Fruit fly (Drosophila melanogaster) whole organism, prepupa: Measurements from ENCODE around the gene orb.
A peak's percentile ranks its signal among the peaks of the same experiment; 100 is the strongest.

Experiments
- CG11294 ChIP-seq: fragments of 200-800 bp; sonication (Bioruptor generic); IDR thresholded peaks from 2 replicates; pipeline ENCODE4 v1.3.6; 2022; ENCODE audit warnings: missing biosample characterization, missing genetic modification characterization
- CG11762 ChIP-seq: fragments of 200-800 bp; sonication (Bioruptor generic); optimal IDR thresholded peaks from 3 replicates; lab custom pipeline; 2016; ENCODE audit warnings: missing biosample characterization, missing genetic modification characterization; ENCODE audit not compliant: insufficient read depth
- CG11902 ChIP-seq: fragments of 200-800 bp; sonication (Bioruptor generic); optimal IDR thresholded peaks from 3 replicates; lab custom pipeline; 2016; ENCODE audit warnings: missing biosample characterization, missing genetic modification characterization
- CG15336 ChIP-seq: fragments of 200-800 bp; sonication (Bioruptor generic); IDR thresholded peaks from 2 replicates; pipeline ENCODE4 v1.3.6; 2022; ENCODE audit warnings: missing biosample characterization, missing genetic modification characterization
- CG31627 ChIP-seq: fragments of 200-800 bp; sonication (Bioruptor generic); optimal IDR thresholded peaks from 3 replicates; lab custom pipeline; 2016; ENCODE audit warnings: missing biosample characterization, missing genetic modification characterization
- CG34406 ChIP-seq: fragments of 200-800 bp; sonication (Bioruptor generic); optimal IDR thresholded peaks from 3 replicates; lab custom pipeline; 2016; ENCODE audit warnings: missing biosample characterization, missing genetic modification characterization
- CG3919 ChIP-seq: fragments of 200-800 bp; sonication (Bioruptor generic); optimal IDR thresholded peaks from 3 replicates; lab custom pipeline; 2016; ENCODE audit warnings: missing biosample characterization, missing genetic modification characterization
- CG6808 ChIP-seq: fragments of 200-800 bp; sonication (Bioruptor generic); optimal IDR thresholded peaks from 3 replicates; lab custom pipeline; 2017; ENCODE audit warnings: missing biosample characterization, missing genetic modification characterization, mild to moderate bottlenecking, moderate library complexity, missing genetic modification reagents
- CG7368 ChIP-seq: fragments of 200-800 bp; sonication (Bioruptor generic); optimal IDR thresholded peaks from 3 replicates; lab custom pipeline; 2016; ENCODE audit warnings: missing biosample characterization, missing genetic modification characterization
- CG8119 ChIP-seq: fragments of 200-800 bp; sonication (Bioruptor generic); IDR thresholded peaks from 3 replicates; pipeline ENCODE4 v1.3.6; 2022; ENCODE audit warnings: missing biosample characterization, missing genetic modification characterization
- CG9139 ChIP-seq: fragments of 200-800 bp; sonication (Bioruptor generic); optimal IDR thresholded peaks from 3 replicates; lab custom pipeline; 2017; ENCODE audit warnings: missing biosample characterization, mild to moderate bottlenecking, missing genetic modification characterization
- Eip75B ChIP-seq: fragments of 200-800 bp; sonication (Bioruptor generic); optimal IDR thresholded peaks from 3 replicates; lab custom pipeline; 2016; ENCODE audit warnings: missing biosample characterization, missing genetic modification characterization
- Eip78C ChIP-seq: fragments of 200-800 bp; sonication (Bioruptor generic); peaks from one replicate; lab custom pipeline; 2016; ENCODE audit warnings: missing biosample characterization, missing genetic modification characterization
- Eip93F ChIP-seq: fragments of 200-800 bp; sonication (Bioruptor generic); optimal IDR thresholded peaks from 2 replicates; lab custom pipeline; 2016; ENCODE audit warnings: missing biosample characterization, mild to moderate bottlenecking, missing genetic modification characterization
- Ets21C ChIP-seq: fragments of 200-800 bp; sonication (Bioruptor generic); optimal IDR thresholded peaks from 3 replicates; lab custom pipeline; 2016; ENCODE audit warnings: missing biosample characterization, missing genetic modification characterization
- Ets96B ChIP-seq: fragments of 200-800 bp; optimal IDR thresholded peaks from 2 replicates; lab custom pipeline; 2019; ENCODE audit warnings: missing biosample characterization, mild to moderate bottlenecking, missing genetic modification characterization, moderate library complexity
- Hr38 ChIP-seq: sonication (Bioruptor generic); optimal IDR thresholded peaks from 2 replicates; lab custom pipeline; 2016; ENCODE audit warnings: missing biosample characterization, missing genetic modification characterization
- Hr39 ChIP-seq: fragments of 200-800 bp; sonication (Bioruptor generic); optimal IDR thresholded peaks from 2 replicates; lab custom pipeline; 2016; ENCODE audit warnings: missing biosample characterization, missing genetic modification characterization
- Hr4 ChIP-seq: fragments of 200-800 bp; sonication (Bioruptor generic); optimal IDR thresholded peaks from 3 replicates; lab custom pipeline; 2016; ENCODE audit warnings: missing biosample characterization, missing genetic modification characterization
- Lpt ChIP-seq: fragments of 200-800 bp; sonication (Bioruptor generic); optimal IDR thresholded peaks from 3 replicates; lab custom pipeline; 2016; ENCODE audit warnings: missing biosample characterization, missing genetic modification characterization
- Met ChIP-seq: fragments of 200-800 bp; sonication (Bioruptor generic); optimal IDR thresholded peaks from 3 replicates; lab custom pipeline; 2016; ENCODE audit warnings: missing biosample characterization, missing genetic modification characterization
- OdsH ChIP-seq: fragments of 200-800 bp; sonication (Bioruptor generic); optimal IDR thresholded peaks from 3 replicates; lab custom pipeline; 2016; ENCODE audit warnings: missing biosample characterization, missing genetic modification characterization
- Sox102F ChIP-seq: fragments of 200-800 bp; sonication (Bioruptor generic); optimal IDR thresholded peaks from 2 replicates; lab custom pipeline; 2016; ENCODE audit warnings: missing biosample characterization, mild to moderate bottlenecking, missing genetic modification characterization
- Sox14 ChIP-seq: fragments of 200-800 bp; sonication (Bioruptor generic); optimal IDR thresholded peaks from 3 replicates; lab custom pipeline; 2016; ENCODE audit warnings: missing biosample characterization, missing genetic modification characterization
- cyc ChIP-seq: fragments of 200-800 bp; sonication (Bioruptor generic); optimal IDR thresholded peaks from 3 replicates; lab custom pipeline; 2016; ENCODE audit warnings: missing biosample characterization, missing genetic modification characterization
- dsx ChIP-seq: fragments of 200-800 bp; optimal IDR thresholded peaks from 3 replicates; lab custom pipeline; 2019; ENCODE audit warnings: missing biosample characterization, mild to moderate bottlenecking, missing genetic modification characterization, moderate library complexity; ENCODE audit not compliant: poor library complexity, severe bottlenecking
- eg ChIP-seq: fragments of 200-800 bp; sonication (Bioruptor generic); IDR thresholded peaks from 3 replicates; pipeline ENCODE4 v1.3.6; 2022; ENCODE audit warnings: missing biosample characterization, missing genetic modification characterization
- esn ChIP-seq: fragments of 200-800 bp; sonication (Bioruptor generic); optimal IDR thresholded peaks from 2 replicates; lab custom pipeline; 2016; ENCODE audit warnings: missing biosample characterization, mild to moderate bottlenecking, missing genetic modification characterization, moderate library complexity
- fkh ChIP-seq: fragments of 200-800 bp; sonication (Bioruptor generic); optimal IDR thresholded peaks from 3 replicates; lab custom pipeline; 2017; ENCODE audit warnings: missing biosample characterization, mild to moderate bottlenecking, missing genetic modification characterization, moderate library complexity
- lz ChIP-seq: fragments of 200-800 bp; sonication (Bioruptor generic); optimal IDR thresholded peaks from 3 replicates; lab custom pipeline; 2016; ENCODE audit warnings: missing biosample characterization, missing genetic modification characterization
- net ChIP-seq: fragments of 200-800 bp; sonication (Bioruptor generic); optimal IDR thresholded peaks from 3 replicates; lab custom pipeline; 2016; ENCODE audit warnings: missing biosample characterization, missing genetic modification characterization
- pdm3 ChIP-seq: fragments of 200-800 bp; sonication (Bioruptor generic); optimal IDR thresholded peaks from 3 replicates; lab custom pipeline; 2016; ENCODE audit warnings: missing biosample characterization, missing genetic modification characterization
- spab ChIP-seq: fragments of 200-800 bp; sonication (Bioruptor generic); optimal IDR thresholded peaks from 2 replicates; lab custom pipeline; 2017; ENCODE audit warnings: missing biosample characterization, mild to moderate bottlenecking, missing genetic modification characterization, missing genetic modification reagents
- svp ChIP-seq: fragments of 200-800 bp; sonication (Bioruptor generic); peaks from one replicate; lab custom pipeline; 2016; ENCODE audit warnings: missing biosample characterization, missing genetic modification characterization
- topi ChIP-seq: fragments of 200-800 bp; sonication (Bioruptor generic); optimal IDR thresholded peaks from 3 replicates; lab custom pipeline; 2016; ENCODE audit warnings: missing biosample characterization, missing genetic modification characterization
- vri ChIP-seq: fragments of 200-800 bp; sonication (Bioruptor generic); optimal IDR thresholded peaks from 3 replicates; lab custom pipeline; 2016; ENCODE audit warnings: missing biosample characterization, mild to moderate bottlenecking, missing genetic modification characterization

Gene orb

dm6 chr3R:23220239-23221002, 60.2 kb downstream of the orb start (continued):
- TF ChIP-seq CG11902 (GFP tag; lab: Kevin White, UChicago): no peak
- TF ChIP-seq CG9139: no peak
- no peak for TF ChIP-seq Sox14
- TF ChIP-seq cyc (GFP tag; lab: Kevin White, UChicago): no peak
- no peak for TF ChIP-seq CG11762
- peak; percentile 35 for TF ChIP-seq Sox102F (GFP tag; lab: Kevin White, UChicago)
- TF ChIP-seq lz: peak; percentile 20
- TF ChIP-seq Met (GFP tag; lab: Kevin White, UChicago): peak; percentile 37
- TF ChIP-seq eg: 0 out of 3 replicates have a peak, but pooled peaks have one; percentile 35
- no peak for TF ChIP-seq Hr39 (GFP tag; lab: Kevin White, UChicago)
- TF ChIP-seq CG15336: peak; percentile 61
- TF ChIP-seq esn: peak; percentile 29
- TF ChIP-seq CG3919 (GFP tag; lab: Kevin White, UChicago): no peak
- TF ChIP-seq pdm3 (GFP tag; lab: Kevin White, UChicago): no peak
- no peak for TF ChIP-seq CG11294
- TF ChIP-seq OdsH: no peak
- TF ChIP-seq Eip75B (GFP tag; lab: Kevin White, UChicago): no peak
- TF ChIP-seq CG31627: no peak
- no peak for TF ChIP-seq CG7368 (GFP tag; lab: Kevin White, UChicago)
- no peak for TF ChIP-seq CG6808 (GFP tag; lab: Kevin White, UChicago)
- peak; percentile 71 for TF ChIP-seq Eip78C
- no peak for TF ChIP-seq CG8119 (GFP tag; lab: Robert Waterston, UW)
- TF ChIP-seq spab (GFP tag; lab: Kevin White, UChicago): no peak
- peak; percentile 43 for TF ChIP-seq vri (GFP tag; lab: Kevin White, UChicago)
- no peak for TF ChIP-seq net (GFP tag; lab: Kevin White, UChicago)
- no peak for TF ChIP-seq CG34406 (GFP tag; lab: Kevin White, UChicago)
- TF ChIP-seq Hr4: no peak
- no peak for TF ChIP-seq dsx (GFP tag; lab: Kevin White, UChicago)

DNA sequence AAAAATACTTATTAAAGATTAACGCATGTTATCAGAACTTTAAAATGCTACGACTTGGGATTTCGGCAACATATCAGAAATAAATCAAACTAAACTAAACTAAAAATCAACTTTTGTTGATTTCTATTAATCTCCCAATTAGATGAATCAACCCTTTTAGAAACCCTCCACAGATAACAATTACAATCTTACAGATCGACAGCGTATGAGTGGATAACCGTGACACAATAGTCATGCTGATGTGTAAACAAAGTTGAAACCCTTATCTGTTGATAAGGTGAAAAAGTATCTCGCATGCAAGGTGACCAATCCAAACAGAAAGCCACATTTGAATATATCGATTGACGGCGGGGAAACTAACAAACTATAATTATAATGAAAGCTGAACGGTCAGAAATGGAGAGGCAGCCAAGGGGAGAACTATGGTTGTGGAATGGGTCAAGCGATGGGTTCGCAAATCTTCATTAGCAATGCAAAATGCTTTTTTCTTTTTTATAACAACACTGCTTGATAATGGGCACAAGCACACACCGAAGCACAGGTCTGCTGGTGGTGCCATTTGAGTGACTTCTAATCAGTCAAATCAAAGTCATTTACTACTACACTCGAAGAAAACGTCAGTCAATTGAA, 63.4 kb downstream of the orb start:
- TF ChIP-seq Hr39 (GFP tag; lab: Kevin White, UChicago): no peak
- TF ChIP-seq Ets96B (tag; lab: Kevin White, UChicago): no peak
- 0 out of 3 replicates have a peak, but pooled peaks have one; percentile 41 for TF ChIP-seq eg
- peak; percentile 9 for TF ChIP-seq fkh
- no peak for TF ChIP-seq CG34406 (GFP tag; lab: Kevin White, UChicago)
- TF ChIP-seq vri (GFP tag; lab: Kevin White, UChicago): peak; percentile 40
- no peak for TF ChIP-seq topi (GFP tag; lab: Kevin White, UChicago)

- TF ChIP-seq Eip78C (peak; percentile 32), svp (peak; percentile 75), OdsH (no peak), vri (GFP tag; lab: Kevin White, UChicago) (no peak), esn (no peak), spab (GFP tag; lab: Kevin White, UChicago) (no peak), Ets21C (GFP tag; lab: Kevin White, UChicago) (no peak), CG11294 (no peak), Lpt (no peak), fkh (no peak), Hr38 (GFP tag; lab: Kevin White, UChicago) (no peak), Eip93F (GFP tag; lab: Kevin White, UChicago) (no peak), CG6808 (GFP tag; lab: Kevin White, UChicago) (no peak), topi (GFP tag; lab: Kevin White, UChicago) (no peak), Hr4 (no peak), cyc (GFP tag; lab: Kevin White, UChicago) (no peak)
Observed at dm6 chr3R:23215434-23215730, 65.3 kb downstream of the orb start.
